Fruit fly (Drosophila melanogaster): ENCODE data around the gene PH4alphaNE2.

Gene PH4alphaNE2

DNA sequence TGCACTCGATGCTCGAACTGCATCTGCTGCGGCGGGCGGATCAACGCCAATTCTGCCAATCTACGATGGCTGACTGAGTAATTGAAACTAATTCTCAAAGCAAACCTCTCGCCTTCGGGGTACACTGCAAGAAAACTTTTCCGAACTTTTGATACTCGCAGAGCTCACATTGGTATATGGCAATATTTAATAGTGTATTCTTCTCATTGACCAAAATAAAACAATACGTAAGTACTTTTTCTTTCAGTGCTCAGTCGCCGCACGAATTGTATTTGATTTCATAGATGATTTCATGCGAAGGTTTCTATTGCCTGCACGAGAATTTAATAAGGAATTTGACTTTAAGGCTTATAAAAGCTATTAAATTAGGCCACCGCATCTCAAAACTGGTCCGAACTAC is 13.6 kb upstream of the PH4alphaNE2 start:
- TF ChIP-seq CTCF (optimal IDR thresholded peaks at IDR 0.05): no peak
- TF ChIP-seq CG8478 (optimal IDR thresholded peaks at IDR 0.05): no peak

DNA sequence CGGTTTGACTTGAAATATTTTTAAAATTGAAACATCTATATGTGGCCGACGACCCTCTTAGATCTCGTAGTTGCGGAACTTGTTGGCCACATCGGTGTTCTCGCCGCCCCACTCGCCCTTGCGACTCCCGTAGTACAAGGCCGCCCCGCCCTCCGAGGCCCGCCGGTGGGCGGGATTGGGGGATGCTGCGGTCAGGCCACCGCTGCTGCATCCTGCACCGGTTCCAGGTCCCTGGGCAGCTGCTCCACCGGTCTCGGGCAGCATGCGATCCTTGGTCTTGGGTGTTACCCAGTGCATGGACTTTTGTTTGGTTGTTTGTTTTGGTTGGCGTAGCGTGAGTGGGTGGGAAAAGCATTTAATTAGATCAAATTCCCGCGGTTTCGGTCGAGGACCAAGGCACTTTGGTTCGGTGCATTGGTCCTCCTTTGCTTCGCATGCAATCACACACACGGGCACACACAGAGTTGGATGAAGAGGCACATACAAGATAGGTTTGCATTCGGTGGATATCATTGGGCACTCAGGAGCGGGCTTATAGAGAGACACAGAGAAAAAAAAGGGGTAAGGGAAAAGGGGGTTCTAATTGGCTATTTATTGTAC is 6.4 kb upstream of the PH4alphaNE2 start:
- TF ChIP-seq CTCF (optimal IDR thresholded peaks at IDR 0.05) (no peak), CG8478 (optimal IDR thresholded peaks at IDR 0.05) (no peak)

DNA sequence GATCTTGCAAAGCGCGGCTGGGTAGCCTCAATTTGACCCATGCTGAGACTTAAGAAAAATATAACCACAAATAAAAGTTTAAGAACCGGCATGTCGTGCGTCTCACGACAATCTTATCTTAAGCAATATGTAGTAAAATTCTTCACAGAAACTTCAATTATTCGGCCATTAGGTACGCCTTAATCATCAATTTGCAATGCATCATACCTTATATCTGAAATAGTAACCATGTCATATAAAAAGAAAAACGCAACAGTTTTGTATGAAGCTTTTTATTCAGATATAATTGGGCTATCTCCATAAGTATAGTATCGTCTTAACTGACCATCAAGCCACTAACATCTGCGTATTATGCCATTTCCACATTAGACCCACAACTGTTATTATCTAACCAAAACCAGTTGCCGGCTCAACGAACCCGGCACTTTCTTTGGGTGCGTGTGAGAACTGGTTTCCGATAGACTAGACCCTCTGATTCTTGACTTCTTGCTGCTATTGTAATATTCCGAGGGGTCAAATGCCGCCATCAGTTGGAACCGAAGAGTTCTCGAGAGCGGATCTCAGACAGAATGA is 2.3 kb upstream of the PH4alphaNE2 start, which contains the start of the genes CG31524 and CG9698:
TSS of gene CG31524 (minus strand) at position 101 of the 573 bp plus-strand sequence.
TSS of gene CG9698 (plus strand) at position 523 of the 573 bp plus-strand sequence.
- no peak for TF ChIP-seq CG8478 (optimal IDR thresholded peaks at IDR 0.05)

DNA sequence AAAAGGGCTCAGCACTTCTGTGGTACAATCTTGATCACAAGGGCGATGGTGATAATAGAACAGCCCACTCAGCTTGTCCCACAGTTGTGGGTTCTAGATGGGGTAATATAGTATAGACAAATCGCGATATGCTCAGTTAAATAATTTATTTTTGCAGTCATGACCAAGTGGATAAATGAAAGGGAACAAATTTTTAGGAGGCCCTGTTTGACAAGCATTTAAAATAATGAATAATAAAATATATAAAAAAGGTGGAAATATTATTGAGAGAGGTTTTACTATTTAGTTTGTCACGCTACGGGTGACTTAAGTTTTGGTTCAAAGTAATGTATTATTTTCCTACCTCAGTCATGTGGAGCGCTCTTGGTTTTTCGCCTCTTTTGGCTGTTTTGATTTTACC is 4.3 kb downstream of the PH4alphaNE2 start, which contains the start of gene CG34041:
TSS of gene CG34041 (plus strand) at position 301 of the 400 bp plus-strand sequence.
- TF ChIP-seq CTCF (optimal IDR thresholded peaks at IDR 0.05) (no peak), CG8478 (optimal IDR thresholded peaks at IDR 0.05) (no peak)

DNA sequence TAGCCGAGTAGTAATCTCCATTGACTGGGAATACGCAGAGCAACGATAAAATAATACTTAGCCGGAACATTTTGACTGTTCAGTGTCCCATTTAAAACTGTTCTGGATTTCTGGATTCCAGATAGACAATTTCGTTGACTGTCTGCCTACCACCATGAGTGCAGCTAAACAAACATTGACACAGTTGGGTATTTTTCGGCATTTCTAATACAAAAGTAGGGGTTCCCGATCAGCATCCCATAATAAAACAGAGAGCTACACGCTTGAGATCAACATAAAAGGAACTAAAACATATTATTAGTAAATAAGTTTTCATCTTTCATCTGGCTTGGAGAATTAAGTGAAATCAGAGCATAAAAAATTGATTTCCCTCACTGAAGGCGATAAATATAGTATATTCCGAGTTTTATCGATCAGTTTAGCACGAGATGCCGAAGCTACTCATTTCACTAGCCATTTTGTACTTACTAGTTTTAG is 6.4 kb downstream of the PH4alphaNE2 start, which contains the start of the genes PH4alphaSG1 and CG15539:
TSS of gene PH4alphaSG1 (minus strand) at position 101 of the 477 bp plus-strand sequence.
TSS of gene CG15539 (plus strand) at position 427 of the 477 bp plus-strand sequence.
- TF ChIP-seq CTCF (optimal IDR thresholded peaks at IDR 0.05) (no peak), CG8478 (optimal IDR thresholded peaks at IDR 0.05) (no peak)

DNA sequence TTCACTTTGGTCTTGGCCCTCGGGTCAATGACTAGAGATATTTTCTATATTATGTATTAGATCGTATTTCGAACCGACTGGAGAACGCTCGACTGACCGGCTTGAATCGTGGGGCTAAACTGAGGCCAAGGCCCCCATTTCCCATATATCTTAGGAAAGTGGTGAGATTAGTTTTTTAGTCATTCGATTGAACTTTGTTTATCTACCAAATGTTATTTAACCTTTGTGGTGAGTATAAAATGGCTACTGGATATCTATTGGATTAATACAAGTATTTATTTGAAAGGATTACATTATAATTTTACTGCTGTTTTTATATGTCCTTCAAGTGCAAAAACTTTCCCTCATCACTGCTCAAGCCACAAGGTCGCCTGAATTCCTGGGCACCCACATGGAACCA is 8.6 kb downstream of the PH4alphaNE2 start, which contains the start of gene CG31371:
TSS of gene CG31371 (minus strand) at position 101 of the 400 bp plus-strand sequence.
- TF ChIP-seq CG8478 (optimal IDR thresholded peaks at IDR 0.05): no peak
- no peak for TF ChIP-seq CTCF (optimal IDR thresholded peaks at IDR 0.05)

DNA sequence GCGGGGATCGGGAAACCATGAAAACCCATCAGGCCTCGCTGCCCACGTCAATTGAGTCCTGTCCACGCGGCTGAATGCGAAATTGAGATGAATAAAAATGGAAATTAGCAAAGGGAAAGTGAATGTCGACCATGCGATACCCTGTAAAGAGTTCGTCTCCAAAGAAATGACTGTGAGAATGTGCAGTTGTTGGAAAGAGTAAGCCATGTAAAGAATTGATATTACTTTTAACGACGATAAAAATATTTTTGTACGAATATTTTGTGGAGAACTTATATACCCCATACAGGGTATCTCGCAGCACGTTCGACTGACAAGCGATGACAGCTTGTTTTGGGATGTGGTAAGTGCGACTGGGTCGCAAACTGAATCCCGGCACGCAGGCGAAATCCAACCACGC is 10.8 kb downstream of the PH4alphaNE2 start:
- TF ChIP-seq CG8478 (optimal IDR thresholded peaks at IDR 0.05): no peak
- TF ChIP-seq CTCF (optimal IDR thresholded peaks at IDR 0.05): no peak

DNA sequence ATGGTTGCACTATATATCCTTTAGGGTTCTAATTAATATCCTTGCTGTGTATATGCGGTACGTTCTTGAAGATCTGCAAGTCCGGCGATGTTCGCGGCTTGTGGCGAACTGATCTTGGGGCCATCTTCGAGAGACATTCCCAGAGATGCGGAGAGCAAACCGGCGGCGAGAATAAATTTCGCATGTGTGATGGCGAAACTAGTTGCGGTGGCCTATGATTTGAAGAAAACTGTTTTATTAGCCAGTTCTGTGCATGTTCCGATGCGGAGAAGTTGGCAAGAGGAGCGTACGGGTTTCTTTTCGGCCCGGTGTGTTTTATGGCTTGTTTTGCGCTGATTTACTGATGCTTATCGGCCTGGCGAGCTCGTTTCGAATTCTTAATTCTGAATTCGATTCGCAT is 11.8 kb downstream of the PH4alphaNE2 start, which contains the start of gene PH4alphaNE1:
TSS of gene PH4alphaNE1 (minus strand) at position 101 of the 400 bp plus-strand sequence.
- no peak for TF ChIP-seq CG8478 (optimal IDR thresholded peaks at IDR 0.05)
- TF ChIP-seq CTCF (optimal IDR thresholded peaks at IDR 0.05): no peak

DNA sequence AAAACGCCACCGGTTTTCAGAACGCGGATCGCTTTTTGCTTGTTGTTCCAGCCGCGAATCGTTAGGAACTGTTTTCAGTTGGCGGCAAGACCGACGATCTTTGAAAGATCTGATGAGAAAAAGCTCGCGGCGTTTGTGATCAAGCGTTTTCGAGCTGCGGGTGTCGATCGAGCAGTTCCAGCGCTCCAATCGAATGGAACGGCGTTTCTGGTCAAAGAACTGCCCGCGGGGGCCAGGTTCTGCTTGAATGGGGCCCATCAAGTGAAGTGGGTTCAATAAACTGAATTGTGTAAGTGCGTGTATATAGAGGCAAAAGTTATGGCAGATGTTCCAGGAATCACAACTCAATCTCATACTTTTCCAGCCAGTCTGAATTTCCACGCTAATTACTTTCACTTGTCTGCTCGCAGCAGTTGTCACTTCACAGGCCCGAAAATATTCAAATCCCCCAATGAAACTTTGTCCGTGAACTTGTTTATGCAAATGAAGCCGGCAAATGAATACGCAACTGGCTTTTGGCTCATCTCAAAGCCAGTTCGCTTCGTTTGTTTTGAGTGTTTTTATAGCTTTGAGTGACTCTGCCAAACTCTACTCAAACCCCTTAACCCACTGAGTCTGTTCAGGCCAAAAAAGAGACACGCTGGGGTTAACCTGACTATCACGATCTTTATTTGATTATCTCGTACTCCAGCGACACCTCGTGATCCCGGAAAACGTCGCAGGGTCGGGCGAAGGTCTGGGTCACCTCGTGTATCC is 15.7 kb downstream of the PH4alphaNE2 start, which contains the start of gene PH4alphaMP:
TSS of gene PH4alphaMP (minus strand) at position 51 of the 756 bp plus-strand sequence.
- no peak for TF ChIP-seq CTCF (optimal IDR thresholded peaks at IDR 0.05)
- TF ChIP-seq CG8478 (optimal IDR thresholded peaks at IDR 0.05): no peak

DNA sequence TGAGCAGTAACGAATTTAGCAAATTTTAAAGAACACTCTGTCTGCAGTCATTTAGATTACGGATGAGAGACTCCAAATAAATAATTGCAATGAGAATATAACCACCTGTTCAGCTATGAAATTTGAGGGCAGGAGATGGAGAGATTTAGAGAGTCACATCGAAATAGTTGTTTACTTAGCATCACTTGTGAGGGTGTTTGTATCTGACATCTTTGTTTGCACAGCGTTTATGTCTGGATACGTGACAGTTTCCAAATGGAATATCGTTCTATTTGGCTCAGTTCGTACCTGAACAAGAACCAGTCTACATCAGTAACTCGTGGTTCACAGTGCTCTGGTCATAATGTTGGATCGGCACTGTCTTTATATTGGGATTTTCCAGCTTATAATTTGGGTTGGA is 22.2 kb downstream of the PH4alphaNE2 start, which contains the start of gene PH4alphaSG2:
TSS of gene PH4alphaSG2 (plus strand) at position 278 of the 400 bp plus-strand sequence.
- TF ChIP-seq CTCF (optimal IDR thresholded peaks at IDR 0.05) (no peak), CG8478 (optimal IDR thresholded peaks at IDR 0.05) (no peak)

DNA sequence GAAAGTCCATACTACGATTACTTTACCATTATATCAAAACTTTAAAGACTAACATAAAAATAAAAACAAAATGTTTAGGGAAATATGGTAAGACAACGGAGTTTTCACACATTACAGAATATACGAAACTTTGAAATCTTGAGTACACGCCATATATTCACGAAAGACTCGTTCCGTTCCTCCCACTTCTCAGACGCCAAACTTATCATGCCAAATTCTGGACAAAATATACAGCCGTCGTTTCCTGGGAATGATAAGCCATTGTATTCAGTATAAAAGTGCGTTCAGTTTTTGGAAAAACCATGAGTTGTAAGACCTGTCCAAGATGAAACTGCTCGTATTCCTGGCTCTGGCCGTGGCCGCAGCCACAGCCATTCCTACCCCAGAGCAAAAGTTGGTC is 23.4 kb downstream of the PH4alphaNE2 start, which contains the start of gene Jon99Fi:
TSS of gene Jon99Fi (plus strand) at position 301 of the 400 bp plus-strand sequence.
- TF ChIP-seq CG8478 (optimal IDR thresholded peaks at IDR 0.05): no peak
- no peak for TF ChIP-seq CTCF (optimal IDR thresholded peaks at IDR 0.05)

DNA sequence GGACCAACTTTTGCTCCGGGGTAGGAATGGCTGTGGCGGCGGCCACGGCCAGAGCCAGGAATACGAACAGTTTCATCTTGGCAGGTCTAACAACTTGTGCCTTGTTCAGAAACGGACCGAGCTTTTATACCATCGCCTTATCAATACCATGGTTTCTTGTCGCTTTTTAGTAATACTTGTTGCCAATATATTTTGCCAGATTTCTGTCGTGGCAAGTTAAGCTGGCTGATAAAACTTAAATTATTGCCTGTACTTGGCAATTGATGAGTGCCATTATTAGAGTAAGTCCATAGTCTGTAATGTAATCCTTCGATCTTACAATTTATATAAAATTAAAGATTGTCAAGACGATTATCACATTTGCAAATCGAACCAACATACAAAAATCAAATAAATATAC is 24.2 kb downstream of the PH4alphaNE2 start, which contains the start of gene Jon99Fii:
TSS of gene Jon99Fii (minus strand) at position 101 of the 400 bp plus-strand sequence.
- TF ChIP-seq CG8478 (optimal IDR thresholded peaks at IDR 0.05) (no peak), CTCF (optimal IDR thresholded peaks at IDR 0.05) (no peak)

DNA sequence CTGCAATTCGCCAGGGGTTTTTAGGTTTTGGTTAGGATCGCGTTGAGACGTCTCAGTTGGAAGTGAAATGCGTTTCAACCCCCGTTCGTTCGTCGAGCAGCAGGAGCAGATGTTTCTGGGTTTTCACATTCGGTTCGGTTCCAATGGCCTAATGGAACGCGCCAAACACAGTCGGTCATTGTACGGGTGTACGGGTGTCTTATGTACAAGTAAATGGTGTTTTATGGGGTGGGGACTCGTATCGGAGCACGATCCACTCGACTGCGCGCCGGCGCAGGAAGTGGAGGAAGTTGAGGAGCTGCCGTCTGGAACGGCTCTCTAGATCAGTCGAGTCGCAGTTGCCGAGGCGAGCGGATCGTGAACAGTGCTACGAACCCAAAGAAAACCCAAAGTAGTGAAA is 35.6 kb downstream of the PH4alphaNE2 start, which contains the start of gene spdo:
TSS of gene spdo (plus strand) at position 318 of the 400 bp plus-strand sequence.
- no peak for TF ChIP-seq CG8478 (optimal IDR thresholded peaks at IDR 0.05)
- no peak for TF ChIP-seq CTCF (optimal IDR thresholded peaks at IDR 0.05)

DNA sequence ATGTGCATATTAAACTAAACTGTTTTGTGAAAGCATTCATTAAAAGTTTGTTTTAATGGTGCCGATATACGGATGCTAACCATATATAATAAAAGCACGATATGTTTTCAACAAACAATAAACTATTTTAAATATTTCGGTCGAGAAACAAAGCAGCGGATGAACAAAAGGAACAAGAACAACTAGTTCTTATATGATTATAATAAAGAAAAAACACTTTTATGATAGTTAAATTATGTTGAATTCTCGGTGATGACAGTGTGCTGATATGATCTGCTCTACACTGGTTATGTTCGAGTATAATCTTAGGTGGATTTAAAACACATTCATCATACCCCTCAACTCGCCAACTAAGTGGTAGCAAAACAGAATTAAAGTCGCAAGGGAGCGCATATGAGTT is 36.1 kb downstream of the PH4alphaNE2 start:
- no peak for TF ChIP-seq CG8478 (optimal IDR thresholded peaks at IDR 0.05)
- TF ChIP-seq CTCF (optimal IDR thresholded peaks at IDR 0.05): no peak

All from S2 (cell line).